Worm (Caenorhabditis elegans) whole organism, mixed stage, embryonic: ENCODE data around the gene W04G3.5.

Experiments used
- M03D4.4 ChIP-seq: sonication (generic microtip); optimal IDR thresholded peaks from 2 replicates; lab custom pipeline; 2017; ENCODE audit warnings: mild to moderate bottlenecking, missing genetic modification characterization, missing compliant biosample characterization
- bed-3 ChIP-seq: fragments of 200-800 bp; sonication (Bioruptor generic); optimal IDR thresholded peaks from 3 replicates; lab custom pipeline; 2018; ENCODE audit warnings: mild to moderate bottlenecking, missing genetic modification characterization, moderate library complexity, missing compliant biosample characterization
- blmp-1 ChIP-seq: fragments of 150-350 bp; optimal IDR thresholded peaks from 2 replicates; lab custom pipeline; 2014; ENCODE audit warnings: missing biosample characterization, missing genetic modification characterization
- ces-1 ChIP-seq: fragments of 150-350 bp; optimal IDR thresholded peaks from 2 replicates; lab custom pipeline; 2014; ENCODE audit warnings: missing biosample characterization, missing genetic modification reagents, missing genetic modification characterization
- cnd-1 ChIP-seq: fragments of 200-800 bp; sonication (Bioruptor generic); optimal IDR thresholded peaks from 2 replicates; lab custom pipeline; 2018; ENCODE audit warnings: mild to moderate bottlenecking, missing genetic modification characterization, missing compliant biosample characterization
- drap-1 ChIP-seq: fragments of 200-800 bp; sonication (Bioruptor generic); optimal IDR thresholded peaks from 3 replicates; lab custom pipeline; 2018; ENCODE audit warnings: mild to moderate bottlenecking, missing genetic modification characterization, missing compliant biosample characterization
- elt-1 ChIP-seq: sonication (generic microtip); optimal IDR thresholded peaks from 2 replicates; lab custom pipeline; 2017; ENCODE audit warnings: missing genetic modification characterization, mild to moderate bottlenecking, missing compliant biosample characterization, antibody characterized with exemption, moderate library complexity, borderline replicate concordance; ENCODE audit not compliant: insufficient read depth
- elt-3 ChIP-seq: fragments of 150-350 bp; optimal IDR thresholded peaks from 2 replicates; lab custom pipeline; 2014; ENCODE audit warnings: missing biosample characterization, missing genetic modification characterization
- flh-1 ChIP-seq: fragments of 200-800 bp; sonication (Bioruptor generic); optimal IDR thresholded peaks from 2 replicates; lab custom pipeline; 2018; ENCODE audit warnings: mild to moderate bottlenecking, missing genetic modification characterization, moderate library complexity, missing compliant biosample characterization
- ham-2 ChIP-seq: fragments of 200-800 bp; sonication (Bioruptor generic); optimal IDR thresholded peaks from 2 replicates; lab custom pipeline; 2018; ENCODE audit warnings: mild to moderate bottlenecking, missing genetic modification characterization, missing compliant biosample characterization
- hlh-1 ChIP-seq: fragments of 150-350 bp; optimal IDR thresholded peaks from 2 replicates; lab custom pipeline; 2014; ENCODE audit warnings: missing biosample characterization, missing genetic modification reagents, missing genetic modification characterization
- lin-32 ChIP-seq: fragments of 200-800 bp; sonication (Bioruptor generic); optimal IDR thresholded peaks from 2 replicates; lab custom pipeline; 2018; ENCODE audit warnings: mild to moderate bottlenecking, missing genetic modification characterization, missing compliant biosample characterization
- mab-5 ChIP-seq: fragments of 150-350 bp; optimal IDR thresholded peaks from 2 replicates; lab custom pipeline; 2014; ENCODE audit warnings: missing biosample characterization, missing genetic modification characterization
- mep-1 ChIP-seq: fragments of 150-350 bp; optimal IDR thresholded peaks from 2 replicates; lab custom pipeline; 2017; ENCODE audit warnings: missing biosample characterization, missing genetic modification reagents, missing genetic modification characterization, inconsistent platforms
- mls-2 ChIP-seq: sonication (generic microtip); optimal IDR thresholded peaks from 2 replicates; lab custom pipeline; 2016; ENCODE audit warnings: mild to moderate bottlenecking, missing genetic modification characterization, moderate library complexity, missing compliant biosample characterization
- nhr-76 ChIP-seq: sonication (generic microtip); optimal IDR thresholded peaks from 2 replicates; lab custom pipeline; 2017; ENCODE audit warnings: missing biosample characterization, missing genetic modification characterization
- pha-4 ChIP-seq: fragments of 150-350 bp; optimal IDR thresholded peaks from 2 replicates; lab custom pipeline; 2018; ENCODE audit warnings: missing biosample characterization, missing genetic modification reagents, missing genetic modification characterization
- sem-2 ChIP-seq: fragments of 200-800 bp; sonication (Bioruptor generic); optimal IDR thresholded peaks from 2 replicates; lab custom pipeline; 2018; ENCODE audit warnings: mild to moderate bottlenecking, missing genetic modification characterization, missing compliant biosample characterization
- sptf-1 ChIP-seq: sonication (generic microtip); optimal IDR thresholded peaks from 2 replicates; lab custom pipeline; 2017; ENCODE audit warnings: mild to moderate bottlenecking, missing genetic modification characterization, moderate library complexity, missing compliant biosample characterization
- unc-120 ChIP-seq: sonication (generic microtip); optimal IDR thresholded peaks from 2 replicates; lab custom pipeline; 2017; ENCODE audit warnings: missing genetic modification characterization, missing compliant biosample characterization; ENCODE audit not compliant: poor library complexity, severe bottlenecking
- unc-62 ChIP-seq: fragments of 150-350 bp; optimal IDR thresholded peaks from 2 replicates; lab custom pipeline; 2014; ENCODE audit warnings: missing biosample characterization, missing genetic modification reagents, missing genetic modification characterization
- zip-8 ChIP-seq: fragments of 150-350 bp; optimal IDR thresholded peaks from 2 replicates; lab custom pipeline; 2014; ENCODE audit warnings: missing biosample characterization, missing genetic modification characterization
- ztf-11 ChIP-seq: fragments of 150-350 bp; optimal IDR thresholded peaks from 2 replicates; lab custom pipeline; 2014; ENCODE audit warnings: missing biosample characterization, missing genetic modification characterization

Gene W04G3.5

DNA sequence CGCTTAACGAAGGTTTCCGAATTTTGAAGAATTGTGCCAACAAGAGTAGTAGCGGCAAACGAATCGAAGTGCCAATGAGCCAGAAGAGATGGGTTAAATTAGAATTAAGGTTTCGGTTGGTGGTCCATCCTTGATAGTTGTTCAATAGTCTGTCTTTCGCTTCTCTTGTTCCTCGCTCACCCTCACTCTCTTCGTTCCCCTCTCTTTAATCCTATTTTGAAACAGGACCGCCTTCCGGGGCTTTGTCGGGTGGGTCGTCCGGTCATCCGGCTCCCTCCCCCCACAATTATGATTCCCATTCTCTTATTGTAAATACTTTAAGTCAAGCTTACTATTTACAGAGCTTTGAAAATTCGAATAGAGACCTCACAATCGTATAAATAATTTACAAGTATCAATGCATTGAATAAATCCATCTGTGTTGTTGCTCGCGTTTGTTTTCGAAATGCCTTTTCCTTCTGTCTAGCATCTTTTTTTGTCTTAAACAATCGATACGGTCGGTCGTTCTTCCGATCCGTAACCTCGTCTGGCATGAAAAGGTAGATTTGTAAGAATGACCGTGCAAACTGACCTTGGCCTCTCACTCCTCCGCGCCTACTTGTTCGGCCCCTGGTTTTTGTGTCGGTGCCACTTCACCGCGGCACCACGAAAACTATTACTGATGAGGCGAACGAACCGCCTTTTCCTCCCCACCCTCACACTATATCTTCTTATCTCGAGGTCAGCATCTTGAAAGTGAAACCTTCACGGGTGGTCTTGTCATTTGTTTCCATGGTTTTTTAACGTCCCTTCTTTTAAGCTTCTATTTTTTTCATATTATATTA lies 40.1 kb upstream of the W04G3.5 start:
- TF ChIP-seq ztf-11 (tag; lab: Kevin White, UChicago) (no peak), elt-1 (tag; lab: Kevin White, UChicago) (no peak), elt-3 (tag; lab: Kevin White, UChicago) (no peak), sptf-1 (tag; lab: Kevin White, UChicago) (no peak), blmp-1 (tag; lab: Kevin White, UChicago) (no peak), mls-2 (tag; lab: Kevin White, UChicago) (peak; percentile 41), ces-1 (GFP tag; lab: Kevin White, UChicago) (peak; percentile 92)

DNA sequence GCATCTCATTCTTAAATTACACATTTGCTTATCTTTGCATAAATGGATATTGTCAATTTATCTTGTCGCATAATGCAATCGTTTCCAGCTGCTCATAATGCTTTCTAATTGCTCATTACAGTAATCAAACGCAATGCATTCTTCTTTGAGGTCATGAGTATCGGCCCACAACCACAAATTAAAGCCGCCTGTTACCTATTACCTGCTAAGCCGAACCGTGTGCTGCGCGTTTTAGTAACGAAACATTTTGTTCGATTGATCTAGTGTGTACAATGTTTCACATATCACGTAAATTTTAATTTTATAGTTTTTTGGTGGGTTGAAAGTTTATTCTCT lies 39.5 kb upstream of the W04G3.5 start:
- TF ChIP-seq ces-1 (GFP tag; lab: Kevin White, UChicago): peak; percentile 48
- TF ChIP-seq ham-2 (GFP tag; lab: Kevin White, UChicago): no peak
- TF ChIP-seq drap-1: no peak

DNA sequence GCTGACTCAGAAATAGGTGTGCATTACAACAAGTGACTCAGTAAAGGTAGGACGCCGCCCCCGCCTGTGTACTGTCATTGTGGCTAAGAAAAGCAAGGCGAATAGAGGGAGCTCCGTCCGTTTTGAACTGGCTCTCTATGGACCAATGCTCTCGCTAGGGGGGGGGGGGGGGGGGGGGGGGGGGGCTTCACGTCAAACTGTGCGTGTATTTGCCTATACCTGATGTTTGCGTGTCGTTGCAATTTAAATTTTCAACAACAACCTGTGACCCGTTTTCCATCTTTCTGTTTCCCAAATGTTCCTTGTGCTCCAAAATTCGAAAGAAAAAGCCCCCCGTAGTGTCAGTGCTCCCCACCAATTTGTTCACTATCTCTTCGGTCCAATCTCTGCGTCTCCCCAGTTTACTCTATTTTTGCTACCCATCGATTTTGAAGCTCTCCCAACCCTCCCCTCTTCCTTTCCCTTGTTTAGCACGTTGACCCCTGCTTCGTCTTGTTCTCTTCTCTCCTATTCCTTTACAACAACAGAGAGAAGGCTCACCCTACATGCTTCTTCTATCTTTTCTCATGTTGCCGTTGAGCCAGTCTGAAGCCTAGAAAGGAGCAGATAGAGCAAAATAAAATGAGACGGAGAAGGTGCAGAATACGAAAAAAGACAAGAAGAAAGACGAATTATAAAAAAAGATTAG lies 38.9 kb upstream of the W04G3.5 start:
- no peak for TF ChIP-seq elt-3 (tag; lab: Kevin White, UChicago)
- TF ChIP-seq cnd-1: peak; percentile 6
- peak; percentile 33 for TF ChIP-seq mep-1 (tag; lab: Kevin White, UChicago)
- peak; percentile 32 for TF ChIP-seq sptf-1 (tag; lab: Kevin White, UChicago)
- no peak for TF ChIP-seq flh-1 (GFP tag; lab: Kevin White, UChicago)
- no peak for TF ChIP-seq drap-1
- TF ChIP-seq lin-32: no peak
- peak; percentile 2 for TF ChIP-seq mls-2 (tag; lab: Kevin White, UChicago)
- no peak for TF ChIP-seq mab-5 (tag; lab: Kevin White, UChicago)
- TF ChIP-seq ces-1 (GFP tag; lab: Kevin White, UChicago): peak; percentile 78
- peak; percentile 56 for TF ChIP-seq unc-120 (tag; lab: Kevin White, UChicago)
- TF ChIP-seq nhr-76: no peak
- TF ChIP-seq zip-8 (tag; lab: Kevin White, UChicago): no peak
- no peak for TF ChIP-seq bed-3

DNA sequence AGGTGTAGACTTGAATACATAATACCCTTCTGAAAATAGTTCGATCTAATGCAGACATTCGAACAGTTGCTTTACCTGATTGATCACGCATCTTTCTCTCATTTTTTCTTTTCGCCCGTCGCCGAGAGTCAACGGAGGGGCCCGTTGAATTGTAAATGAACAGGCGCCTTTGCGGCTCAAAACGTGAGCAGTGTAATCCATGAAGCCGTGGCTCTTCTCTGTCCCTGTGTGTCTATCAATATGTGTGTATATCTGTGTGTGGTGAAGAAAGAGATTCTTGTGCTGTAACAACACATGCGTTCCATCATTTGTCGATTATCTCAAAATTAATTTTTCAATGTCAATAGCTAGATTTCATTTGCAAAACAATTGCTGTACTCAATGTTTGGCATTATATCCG lies 37.9 kb upstream of the W04G3.5 start:
- peak; percentile 88 for TF ChIP-seq unc-62
- TF ChIP-seq bed-3: no peak
- peak; percentile 83 for TF ChIP-seq unc-120 (tag; lab: Kevin White, UChicago)
- no peak for TF ChIP-seq ces-1 (GFP tag; lab: Kevin White, UChicago)
- TF ChIP-seq M03D4.4: peak; percentile 11
- no peak for TF ChIP-seq zip-8 (tag; lab: Kevin White, UChicago)
- TF ChIP-seq hlh-1 (tag; lab: Kevin White, UChicago): peak; percentile 98
- no peak for TF ChIP-seq sem-2 (GFP tag; lab: Kevin White, UChicago)

DNA sequence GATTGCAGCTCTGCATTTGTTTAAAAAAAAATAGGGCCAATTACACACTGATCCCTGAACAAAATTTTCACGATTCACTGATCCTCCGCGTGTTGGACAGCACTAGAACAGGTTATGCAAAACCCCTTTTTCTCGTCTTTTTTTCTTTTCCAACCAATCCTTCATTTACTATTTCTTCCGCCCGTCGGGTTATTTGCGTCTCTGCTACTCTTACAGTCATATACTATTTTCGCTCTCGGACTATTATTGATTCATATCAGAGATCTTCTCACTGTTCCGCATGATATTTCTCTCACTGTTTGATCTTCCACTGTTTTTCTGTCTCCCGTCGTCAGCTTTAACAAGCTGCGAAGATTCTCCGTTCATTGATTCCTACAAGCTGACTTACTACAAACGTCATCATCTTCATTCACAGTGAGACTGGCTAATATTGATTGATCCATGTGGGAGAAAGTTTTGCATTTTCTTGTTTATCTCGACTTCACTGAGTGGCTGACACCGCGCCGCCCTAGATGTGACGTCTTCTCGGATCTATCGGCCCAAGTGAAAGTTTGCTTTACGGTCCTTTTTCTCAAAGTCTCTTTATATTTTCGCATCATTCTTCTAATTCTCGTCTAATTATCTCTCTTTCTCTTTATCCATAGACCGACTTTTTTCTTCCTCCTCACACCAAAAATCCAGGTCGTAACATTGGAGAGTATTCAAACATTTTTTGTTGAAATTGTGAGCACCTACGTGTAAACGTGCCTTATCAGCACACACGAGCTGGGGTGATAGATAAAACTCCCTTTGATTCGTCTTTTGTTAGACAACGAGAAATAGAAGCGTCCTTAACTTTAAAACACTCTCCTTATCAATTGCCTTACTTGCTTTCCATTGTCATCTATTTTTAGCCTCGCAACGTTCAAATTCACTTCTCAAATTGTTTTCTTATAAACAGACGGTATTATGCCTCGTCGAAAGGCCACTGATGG lies 37.1 kb upstream of the W04G3.5 start:
- TF ChIP-seq blmp-1 (tag; lab: Kevin White, UChicago) (peak; percentile 76), elt-1 (tag; lab: Kevin White, UChicago) (peak; percentile 48), ham-2 (GFP tag; lab: Kevin White, UChicago) (peak; percentile 85), mep-1 (tag; lab: Kevin White, UChicago) (no peak)

DNA sequence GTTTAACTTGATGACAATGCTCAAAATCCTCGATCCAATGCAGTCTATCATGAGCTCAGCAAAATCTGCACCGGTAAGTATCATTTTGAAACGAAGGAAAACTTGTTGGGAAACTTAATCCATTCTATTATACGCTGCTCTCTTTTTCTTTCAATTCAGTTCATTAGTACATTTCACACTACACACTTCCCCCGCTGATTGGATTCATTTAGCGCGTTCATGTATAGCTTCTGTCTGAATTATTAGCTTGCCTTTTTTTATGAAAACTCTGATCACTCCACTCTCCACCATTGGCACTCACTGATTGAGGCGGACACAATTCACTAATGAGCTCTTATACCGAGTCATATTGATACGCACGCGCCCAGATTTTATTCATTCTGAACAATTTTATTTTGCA lies 35.2 kb upstream of the W04G3.5 start:
- TF ChIP-seq ces-1 (GFP tag; lab: Kevin White, UChicago): peak; percentile 70
- TF ChIP-seq pha-4 (tag; lab: Kevin White, UChicago): no peak
